Worm (Caenorhabditis elegans) whole organism, young adult: ENCODE data around the gene cya-1.

Source experiments
- B0019.2 ChIP-seq: fragments of 200-800 bp; sonication (Bioruptor generic); conservative IDR thresholded peaks from 2 replicates; pipeline ENCODE4 v1.3.6; 2022; ENCODE audit warnings: missing genetic modification reagents, missing genetic modification characterization, missing compliant biosample characterization
- F10E7.11 ChIP-seq: sonication (generic microtip); optimal IDR thresholded peaks from 2 replicates; lab custom pipeline; 2017; ENCODE audit warnings: mild to moderate bottlenecking, missing genetic modification characterization, moderate library complexity, missing compliant biosample characterization
- ama-1 ChIP-seq, 3 experiments: fragments of 150-350 bp in 1 of 3; sonication (generic microtip) in 2 of 3; optimal IDR thresholded peaks; 2 replicates each; lab custom pipeline; 2014 to 2018; ENCODE audit warnings: missing biosample characterization in 2 of 3, missing genetic modification characterization in 2 of 3, missing genetic modification reagents in 2 of 3
- hlh-12 ChIP-seq: sonication (generic microtip); optimal IDR thresholded peaks from 2 replicates; lab custom pipeline; 2016; ENCODE audit warnings: missing genetic modification characterization, missing compliant biosample characterization
- let-526 ChIP-seq: fragments of 200-800 bp; sonication (Bioruptor generic); IDR thresholded peaks from 2 replicates; pipeline ENCODE4 v1.3.6; 2022; ENCODE audit warnings: missing genetic modification reagents, missing genetic modification characterization, missing compliant biosample characterization
- lin-54 ChIP-seq: fragments of 200-800 bp; sonication (Bioruptor generic); optimal IDR thresholded peaks from 2 replicates; lab custom pipeline; 2018; ENCODE audit warnings: mild to moderate bottlenecking, missing genetic modification characterization, missing compliant biosample characterization
- pha-4 ChIP-seq: fragments of 150-350 bp; sonication (generic microtip); optimal IDR thresholded peaks from 2 replicates; lab custom pipeline; 2014; ENCODE audit warnings: missing biosample characterization, missing genetic modification reagents, missing genetic modification characterization
- unc-62 ChIP-seq: fragments of 150-350 bp; optimal IDR thresholded peaks from 2 replicates; lab custom pipeline; 2014; ENCODE audit warnings: missing biosample characterization, missing genetic modification reagents, missing genetic modification characterization
- xnd-1 ChIP-seq: sonication (generic microtip); optimal IDR thresholded peaks from 2 replicates; lab custom pipeline; 2016; ENCODE audit warnings: missing genotype, missing genetic modification reagents, missing genetic modification characterization, missing compliant biosample characterization
- ztf-26 ChIP-seq: sonication (generic microtip); optimal IDR thresholded peaks from 2 replicates; lab custom pipeline; 2017; ENCODE audit warnings: missing genetic modification characterization, missing compliant biosample characterization
- ztf-28 ChIP-seq: fragments of 200-800 bp; sonication (Bioruptor generic); IDR thresholded peaks from 2 replicates; pipeline ENCODE4 v1.3.6; 2022; ENCODE audit warnings: missing genetic modification reagents, missing genetic modification characterization, missing compliant biosample characterization

DNA sequence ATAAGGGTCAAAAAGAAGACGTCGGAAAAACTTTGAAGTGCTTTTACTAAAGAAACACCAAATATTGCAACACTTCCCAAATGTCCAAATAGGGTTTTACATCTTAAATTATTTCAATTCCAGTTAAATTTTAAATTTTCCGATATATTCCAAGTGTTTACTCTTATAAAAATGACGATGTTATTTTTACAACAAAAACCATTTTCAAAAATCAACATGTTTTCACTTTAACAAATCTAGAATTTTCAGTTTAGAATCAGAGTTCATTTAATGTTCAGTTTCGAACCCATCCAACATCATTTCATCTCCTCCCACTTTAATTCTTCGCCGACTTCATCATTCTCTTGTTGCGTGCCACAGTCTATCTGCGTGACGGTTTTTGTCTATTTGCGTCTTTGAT, 5.4 kb downstream of the cya-1 start, which contains the start of gene dos-1:
- TF ChIP-seq lin-54 (GFP tag; lab: Kevin White, UChicago) (no peak), hlh-12 (tag; lab: Kevin White, UChicago) (no peak), let-526 (GFP tag; lab: Robert Waterston, UW) (no peak), unc-62 (GFP tag; lab: Kevin White, UChicago) (no peak), xnd-1 (tag; lab: Kevin White, UChicago) (no peak), ama-1 (optimal IDR thresholded peaks at IDR 0.05; lab: Kevin White, UChicago) (no peak), ama-1 (GFP tag; optimal IDR thresholded peaks at IDR 0.05; lab: Kevin White, UChicago) (no peak), ztf-26 (tag; lab: Kevin White, UChicago) (no peak), ztf-28 (GFP tag; lab: Robert Waterston, UW) (no peak), pha-4 (tag; lab: Kevin White, UChicago) (no peak), B0019.2 (GFP tag; lab: Robert Waterston, UW) (no peak), F10E7.11 (no peak)
